Worm (Caenorhabditis elegans) whole organism, L2 larva: ENCODE measurements around the gene spe-41.

Experiments used
- C34F6.9 ChIP-seq: fragments of 150-350 bp; optimal IDR thresholded peaks from 2 replicates; lab custom pipeline; 2014; ENCODE audit warnings: missing biosample characterization, missing genetic modification characterization
- F13H6.1 ChIP-seq: sonication (generic microtip); optimal IDR thresholded peaks from 2 replicates; lab custom pipeline; 2016; ENCODE audit warnings: missing genetic modification characterization, missing compliant biosample characterization
- R02D3.7 ChIP-seq: fragments of 150-350 bp; optimal IDR thresholded peaks from 2 replicates; lab custom pipeline; 2014; ENCODE audit warnings: missing biosample characterization, missing genetic modification characterization
- Y55F3AM.14 ChIP-seq: fragments of 200-800 bp; sonication (Bioruptor generic); optimal IDR thresholded peaks from 2 replicates; lab custom pipeline; 2018; ENCODE audit warnings: mild to moderate bottlenecking, missing genetic modification characterization, missing compliant biosample characterization
- ZK546.5 ChIP-seq: sonication (generic microtip); optimal IDR thresholded peaks from 2 replicates; lab custom pipeline; 2017; ENCODE audit warnings: missing biosample characterization, missing genetic modification characterization
- alr-1 ChIP-seq: fragments of 150-350 bp; optimal IDR thresholded peaks from 2 replicates; lab custom pipeline; 2014; ENCODE audit warnings: missing biosample characterization, missing genetic modification characterization
- aly-2 ChIP-seq: fragments of 150-350 bp; optimal IDR thresholded peaks from 2 replicates; lab custom pipeline; 2014; ENCODE audit warnings: missing biosample characterization, missing genetic modification characterization
- ama-1 ChIP-seq: fragments of 150-350 bp; optimal IDR thresholded peaks from 2 replicates; lab custom pipeline; 2018; ENCODE audit warnings: inconsistent platforms
- blmp-1 ChIP-seq: sonication (generic microtip); optimal IDR thresholded peaks from 2 replicates; lab custom pipeline; 2017; ENCODE audit warnings: missing genetic modification characterization, mild to moderate bottlenecking, missing compliant biosample characterization, antibody characterized with exemption, moderate library complexity; ENCODE audit not compliant: insufficient read depth
- ceh-16 ChIP-seq: fragments of 150-350 bp; optimal IDR thresholded peaks from 2 replicates; lab custom pipeline; 2014; ENCODE audit warnings: missing biosample characterization, missing genetic modification characterization
- crh-2 ChIP-seq: sonication (generic microtip); optimal IDR thresholded peaks from 2 replicates; lab custom pipeline; 2017; ENCODE audit warnings: missing biosample characterization, missing genetic modification characterization
- dmd-4 ChIP-seq: sonication (generic microtip); optimal IDR thresholded peaks from 2 replicates; lab custom pipeline; 2017; ENCODE audit warnings: missing biosample characterization, missing genetic modification characterization
- egl-27 ChIP-seq: sonication (generic microtip); optimal IDR thresholded peaks from 3 replicates; lab custom pipeline; 2017; ENCODE audit warnings: missing biosample characterization, missing genetic modification reagents, missing genetic modification characterization
- elt-1 ChIP-seq: fragments of 150-350 bp; optimal IDR thresholded peaks from 2 replicates; lab custom pipeline; 2014; ENCODE audit warnings: missing biosample characterization, missing genetic modification characterization
- elt-3 ChIP-seq: sonication (generic microtip); optimal IDR thresholded peaks from 2 replicates; lab custom pipeline; 2017; ENCODE audit warnings: missing biosample characterization, missing genetic modification characterization
- gmeb-1 ChIP-seq: fragments of 150-350 bp; optimal IDR thresholded peaks from 2 replicates; lab custom pipeline; 2014; ENCODE audit warnings: missing biosample characterization, missing genetic modification characterization
- lin-11 ChIP-seq: fragments of 150-350 bp; sonication (generic microtip); optimal IDR thresholded peaks from 2 replicates; lab custom pipeline; 2014; ENCODE audit warnings: missing biosample characterization, missing genetic modification characterization, inconsistent platforms, mixed read lengths
- lin-13 ChIP-seq: fragments of 150-350 bp; optimal IDR thresholded peaks from 2 replicates; lab custom pipeline; 2014; ENCODE audit warnings: missing biosample characterization, missing genetic modification reagents, missing genetic modification characterization
- lin-39 ChIP-seq: fragments of 150-350 bp; optimal IDR thresholded peaks from 2 replicates; lab custom pipeline; 2014; ENCODE audit warnings: missing biosample characterization, missing genetic modification reagents, missing genetic modification characterization
- lsy-2 ChIP-seq, 2 experiments: fragments of 150-350 bp in 1 of 2; sonication (generic microtip) in 1 of 2; optimal IDR thresholded peaks; 2 replicates each; lab custom pipeline; 2014 to 2017; ENCODE audit warnings: missing biosample characterization in 2 of 2, missing genetic modification characterization in 2 of 2
- mbf-1 ChIP-seq: sonication (generic microtip); optimal IDR thresholded peaks from 2 replicates; lab custom pipeline; 2017; ENCODE audit warnings: missing biosample characterization, missing genetic modification characterization
- mdl-1 ChIP-seq, 2 experiments: fragments of 150-350 bp in 1 of 2; sonication (generic microtip) in 1 of 2; optimal IDR thresholded peaks; 2 replicates each; lab custom pipeline; 2017; ENCODE audit warnings: missing biosample characterization in 2 of 2, missing genetic modification characterization in 2 of 2
- nhr-10 ChIP-seq: sonication (generic microtip); optimal IDR thresholded peaks from 2 replicates; lab custom pipeline; 2017; ENCODE audit warnings: missing biosample characterization, missing genetic modification characterization
- nhr-11 ChIP-seq: fragments of 150-350 bp; optimal IDR thresholded peaks from 2 replicates; lab custom pipeline; 2014; ENCODE audit warnings: missing biosample characterization, missing genetic modification characterization
- nhr-12 ChIP-seq: fragments of 150-350 bp; optimal IDR thresholded peaks from 2 replicates; lab custom pipeline; 2014; ENCODE audit warnings: missing biosample characterization, missing genetic modification characterization
- nhr-129 ChIP-seq: fragments of 150-350 bp; optimal IDR thresholded peaks from 2 replicates; lab custom pipeline; 2014; ENCODE audit warnings: missing biosample characterization, missing genetic modification characterization
- nhr-21 ChIP-seq: fragments of 150-350 bp; optimal IDR thresholded peaks from 2 replicates; lab custom pipeline; 2014; ENCODE audit warnings: missing biosample characterization, missing genetic modification characterization
- nhr-23 ChIP-seq: fragments of 150-350 bp; optimal IDR thresholded peaks from 2 replicates; lab custom pipeline; 2014; ENCODE audit warnings: missing biosample characterization, missing genetic modification reagents, missing genetic modification characterization
- nhr-237 ChIP-seq: fragments of 150-350 bp; optimal IDR thresholded peaks from 2 replicates; lab custom pipeline; 2014; ENCODE audit warnings: missing biosample characterization, missing genetic modification characterization
- nhr-25 ChIP-seq: fragments of 150-350 bp; sonication (generic microtip); optimal IDR thresholded peaks from 3 replicates; lab custom pipeline; 2014; ENCODE audit warnings: missing biosample characterization, missing genetic modification characterization
- nhr-77 ChIP-seq: fragments of 150-350 bp; optimal IDR thresholded peaks from 2 replicates; lab custom pipeline; 2014; ENCODE audit warnings: missing biosample characterization, missing genetic modification characterization
- peb-1 ChIP-seq: fragments of 150-350 bp; optimal IDR thresholded peaks from 2 replicates; lab custom pipeline; 2014; ENCODE audit warnings: missing biosample characterization, missing genetic modification characterization
- sem-4 ChIP-seq: fragments of 150-350 bp; optimal IDR thresholded peaks from 2 replicates; lab custom pipeline; 2014; ENCODE audit warnings: missing biosample characterization, missing genetic modification reagents, missing genetic modification characterization
- skn-1 ChIP-seq: sonication (generic microtip); optimal IDR thresholded peaks from 2 replicates; lab custom pipeline; 2017; ENCODE audit warnings: missing biosample characterization, missing genetic modification characterization
- sma-3 ChIP-seq: sonication (generic microtip); optimal IDR thresholded peaks from 2 replicates; lab custom pipeline; 2016; ENCODE audit warnings: missing genetic modification reagents, missing genetic modification characterization, missing compliant biosample characterization
- sma-9 ChIP-seq, 2 experiments: fragments of 150-350 bp in 1 of 2; sonication (generic microtip) in 1 of 2; optimal IDR thresholded peaks; 2 replicates each; lab custom pipeline; 2014 to 2016; ENCODE audit warnings: missing genetic modification characterization in 2 of 2, mild to moderate bottlenecking in 1 of 2, missing biosample characterization in 1 of 2, missing compliant biosample characterization in 1 of 2, missing genetic modification reagents in 1 of 2, moderate library complexity in 1 of 2
- snpc-4 ChIP-seq: fragments of 150-350 bp; optimal IDR thresholded peaks from 2 replicates; lab custom pipeline; 2014; ENCODE audit warnings: missing biosample characterization, missing genetic modification characterization
- unc-39 ChIP-seq: fragments of 150-350 bp; optimal IDR thresholded peaks from 2 replicates; lab custom pipeline; 2014; ENCODE audit warnings: missing biosample characterization, missing genetic modification characterization
- unc-55 ChIP-seq: fragments of 150-350 bp; sonication (generic microtip); optimal IDR thresholded peaks from 3 replicates; lab custom pipeline; 2014; ENCODE audit warnings: missing biosample characterization, missing genetic modification reagents, missing genetic modification characterization
- unc-62 ChIP-seq: fragments of 150-350 bp; optimal IDR thresholded peaks from 2 replicates; lab custom pipeline; 2014; ENCODE audit warnings: missing biosample characterization, missing genetic modification reagents, missing genetic modification characterization
- zag-1 ChIP-seq: fragments of 150-350 bp; optimal IDR thresholded peaks from 2 replicates; lab custom pipeline; 2014; ENCODE audit warnings: missing biosample characterization, missing genetic modification characterization
- ztf-1 ChIP-seq: fragments of 200-800 bp; sonication (Bioruptor generic); conservative IDR thresholded peaks from 2 replicates; pipeline ENCODE4 v1.3.6; 2022; ENCODE audit warnings: missing genetic modification characterization, missing compliant biosample characterization
- ztf-11 ChIP-seq: sonication (generic microtip); optimal IDR thresholded peaks from 2 replicates; lab custom pipeline; 2017; ENCODE audit warnings: missing biosample characterization, missing genetic modification characterization
- ztf-4 ChIP-seq: fragments of 150-350 bp; optimal IDR thresholded peaks from 2 replicates; lab custom pipeline; 2014; ENCODE audit warnings: missing biosample characterization, missing genetic modification characterization

Gene spe-41

ce11 chrIII:3395112-3395511 lies 48.9 kb downstream of the spe-41 start:
- TF ChIP-seq blmp-1 (tag; lab: Kevin White, UChicago): no peak
- no peak for TF ChIP-seq F13H6.1 (tag; lab: Kevin White, UChicago)
- no peak for TF ChIP-seq crh-2 (tag; lab: Kevin White, UChicago)
- no peak for TF ChIP-seq lin-13 (GFP tag; lab: Kevin White, UChicago)
- TF ChIP-seq nhr-12 (tag; lab: Kevin White, UChicago): no peak
- no peak for TF ChIP-seq skn-1
- TF ChIP-seq ama-1: no peak
- no peak for TF ChIP-seq peb-1 (tag; lab: Kevin White, UChicago)
- no peak for TF ChIP-seq R02D3.7
- no peak for TF ChIP-seq ztf-4
- no peak for TF ChIP-seq nhr-129
- no peak for TF ChIP-seq nhr-237 (tag; lab: Kevin White, UChicago)
- TF ChIP-seq aly-2 (tag; lab: Kevin White, UChicago): no peak
- no peak for TF ChIP-seq nhr-10 (tag; lab: Kevin White, UChicago)
- TF ChIP-seq snpc-4 (tag; lab: Kevin White, UChicago): no peak
- TF ChIP-seq nhr-23: no peak
- no peak for TF ChIP-seq Y55F3AM.14 (GFP tag; lab: Kevin White, UChicago)

DNA sequence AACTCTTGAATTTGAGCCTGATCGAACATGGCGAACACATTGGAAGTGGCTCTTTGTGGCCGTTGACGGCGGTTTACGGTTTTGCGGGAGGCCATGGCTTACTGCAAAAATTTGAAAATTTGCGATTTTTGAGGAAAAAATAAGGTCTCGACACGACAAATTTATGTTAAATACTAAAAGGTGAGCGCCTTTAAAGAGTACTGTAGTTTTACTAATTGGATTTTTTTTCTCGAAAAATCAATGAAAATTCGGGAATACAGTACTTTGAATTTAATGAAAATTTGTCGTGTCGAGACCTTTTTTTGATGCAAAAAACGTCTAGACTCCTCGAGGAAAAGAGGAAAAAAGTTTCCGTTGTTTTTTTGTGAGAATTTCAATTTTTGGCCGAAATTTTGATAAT lies 50.3 kb downstream of the spe-41 start, which contains the start of gene mlc-4:
TSS of gene mlc-4 (minus strand) at position 101 of the 400 bp plus-strand sequence.
- TF ChIP-seq F13H6.1 (tag; lab: Kevin White, UChicago) (no peak), lin-13 (GFP tag; lab: Kevin White, UChicago) (no peak), nhr-129 (no peak), ceh-16 (tag; lab: Kevin White, UChicago) (no peak), nhr-11 (tag; lab: Kevin White, UChicago) (no peak), ama-1 (no peak), C34F6.9 (tag; lab: Kevin White, UChicago) (no peak)

DNA sequence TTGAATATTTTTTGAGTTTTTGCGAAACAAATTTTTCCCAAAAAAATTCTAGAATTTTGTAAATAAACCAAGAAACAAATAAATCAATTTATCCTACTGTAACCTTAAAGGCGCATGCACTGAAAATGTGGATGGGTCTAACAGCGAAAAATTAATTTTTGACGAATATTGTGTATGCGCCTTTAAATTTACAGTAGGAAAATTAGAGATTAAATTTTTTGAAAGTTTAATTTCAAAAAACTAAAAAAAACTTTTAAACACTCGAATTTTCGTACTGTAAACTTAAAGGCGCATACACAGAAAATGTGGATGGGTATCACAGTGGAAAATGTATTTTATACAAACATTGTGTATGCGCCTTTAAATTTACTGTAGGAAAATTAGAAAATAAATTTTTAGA lies 53.9 kb downstream of the spe-41 start:
- no peak for TF ChIP-seq aly-2 (tag; lab: Kevin White, UChicago)
- TF ChIP-seq unc-39 (tag; lab: Kevin White, UChicago): no peak
- TF ChIP-seq lin-11 (tag; lab: Kevin White, UChicago): no peak
- TF ChIP-seq lin-13 (GFP tag; lab: Kevin White, UChicago): no peak
- TF ChIP-seq, all 48 proteins: peak for 0

DNA sequence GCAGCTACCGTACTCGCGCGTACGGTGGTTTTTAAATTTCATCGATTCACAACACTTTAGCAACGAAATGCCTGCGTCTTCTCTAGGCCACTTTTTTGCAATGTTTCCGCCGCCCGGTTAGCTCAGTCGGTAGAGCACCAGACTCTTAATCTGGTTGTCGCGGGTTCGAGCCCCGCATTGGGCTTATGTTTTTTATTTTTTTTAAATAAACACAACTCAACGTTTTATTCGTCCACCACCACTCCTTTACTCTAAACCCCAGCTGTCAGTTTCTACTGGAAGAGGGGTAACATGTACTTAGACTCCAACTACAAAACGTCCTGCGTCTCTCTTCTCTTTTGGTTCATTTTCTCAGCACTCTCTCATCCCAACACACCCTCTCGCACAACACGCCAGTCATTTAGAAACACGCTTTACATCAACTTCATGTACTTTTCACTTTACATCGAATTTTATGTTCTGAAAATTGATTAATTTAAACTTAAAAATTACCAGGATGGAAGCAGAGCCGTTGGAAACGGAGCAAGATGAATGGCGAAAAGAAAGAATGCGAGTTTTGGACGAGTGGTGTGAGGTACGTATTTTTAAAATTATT lies 54.5 kb downstream of the spe-41 start, which contains the start of the genes elmd-1 and hecw-1:
TSS of gene elmd-1 (plus strand) at position 494 of the 595 bp plus-strand sequence.
TSS of gene hecw-1 (minus strand) at position 545 of the 595 bp plus-strand sequence.
- peak; percentile 3 for TF ChIP-seq sma-9 (GFP tag; optimal IDR thresholded peaks at IDR 0.05; lab: Kevin White, UChicago)
- no peak for TF ChIP-seq sma-9 (tag; optimal IDR thresholded peaks at IDR 0.05; lab: Kevin White, UChicago)
- no peak for TF ChIP-seq nhr-23
- TF ChIP-seq nhr-21 (tag; lab: Kevin White, UChicago): no peak
- TF ChIP-seq lin-11 (tag; lab: Kevin White, UChicago): no peak
- TF ChIP-seq F13H6.1 (tag; lab: Kevin White, UChicago): peak; percentile 60
- TF ChIP-seq mbf-1 (tag; lab: Kevin White, UChicago): no peak
- no peak for TF ChIP-seq unc-62 (GFP tag; lab: Kevin White, UChicago)
- TF ChIP-seq nhr-237 (tag; lab: Kevin White, UChicago): no peak
- peak; percentile 56 for TF ChIP-seq lin-13 (GFP tag; lab: Kevin White, UChicago)
- TF ChIP-seq nhr-129: peak; percentile 57
- peak; percentile 71 for TF ChIP-seq crh-2 (tag; lab: Kevin White, UChicago)
- no peak for TF ChIP-seq peb-1 (tag; lab: Kevin White, UChicago)
- TF ChIP-seq R02D3.7: no peak
- peak; percentile 28 for TF ChIP-seq ztf-4
- TF ChIP-seq elt-1 (tag; lab: Kevin White, UChicago): no peak
- no peak for TF ChIP-seq aly-2 (tag; lab: Kevin White, UChicago)
- peak; percentile 50 for TF ChIP-seq egl-27 (tag; lab: Kevin White, UChicago)
- TF ChIP-seq sma-3 (GFP tag; lab: Kevin White, UChicago): peak; percentile 51
- TF ChIP-seq lsy-2 (tag; optimal IDR thresholded peaks at IDR 0.05; lab: Kevin White, UChicago): peak; percentile 22 to 56
- TF ChIP-seq dmd-4 (tag; lab: Kevin White, UChicago): no peak
- no peak for TF ChIP-seq nhr-12 (tag; lab: Kevin White, UChicago)
- TF ChIP-seq ztf-1 (GFP tag; lab: Robert Waterston, UW): no peak
- peak; percentile 73 for TF ChIP-seq unc-55 (GFP tag; lab: Kevin White, UChicago)
- no peak for TF ChIP-seq mdl-1 (tag; optimal IDR thresholded peaks at IDR 0.05; lab: Kevin White, UChicago)
- TF ChIP-seq nhr-77 (tag; lab: Kevin White, UChicago): no peak
- no peak for TF ChIP-seq sem-4
- no peak for TF ChIP-seq Y55F3AM.14 (GFP tag; lab: Kevin White, UChicago)
- TF ChIP-seq unc-39 (tag; lab: Kevin White, UChicago): no peak
- TF ChIP-seq nhr-25 (tag; lab: Kevin White, UChicago): no peak
- TF ChIP-seq zag-1 (tag; lab: Kevin White, UChicago): no peak
- no peak for TF ChIP-seq ZK546.5
- no peak for TF ChIP-seq lin-39 (tag; lab: Kevin White, UChicago)
- TF ChIP-seq C34F6.9 (tag; lab: Kevin White, UChicago): peak; percentile 63
- TF ChIP-seq ztf-11 (tag; lab: Kevin White, UChicago): no peak
- no peak for TF ChIP-seq elt-3 (tag; lab: Kevin White, UChicago)
- TF ChIP-seq ceh-16 (tag; lab: Kevin White, UChicago): no peak
- no peak for TF ChIP-seq alr-1 (tag; lab: Kevin White, UChicago)
- peak; percentile 53 for TF ChIP-seq gmeb-1 (tag; lab: Kevin White, UChicago)
